Fruit fly (Drosophila melanogaster): Measurements from ENCODE around the gene Tango6.

Gene Tango6

DNA sequence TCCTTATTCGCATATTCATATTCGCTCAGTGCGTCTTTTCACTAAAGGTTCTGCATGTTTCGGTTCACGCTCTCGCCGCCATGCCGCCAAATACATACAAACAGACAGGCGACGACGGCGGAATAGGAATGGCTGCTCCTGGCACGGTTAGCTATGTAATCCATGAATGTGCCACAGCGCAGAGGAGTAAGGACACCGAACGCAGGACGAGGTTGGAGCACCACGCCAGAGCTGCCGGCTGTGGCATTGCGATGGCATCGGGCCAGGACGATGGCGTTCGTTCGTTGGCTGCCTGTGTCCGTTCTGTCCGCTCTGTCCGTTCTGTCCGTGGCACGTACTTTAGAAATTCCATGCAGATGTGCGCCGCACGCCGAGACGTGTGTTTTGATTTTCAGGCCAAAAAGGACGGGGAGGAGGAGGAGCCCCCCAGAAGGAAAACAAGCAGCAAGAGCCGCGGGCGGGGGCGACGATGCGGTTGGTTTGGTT, 46.1 kb downstream of the Tango6 start (continued):
- TF ChIP-seq Antp (GFP tag; optimal IDR thresholded peaks at IDR 0.05) (no peak), Sox102F (GFP tag; optimal IDR thresholded peaks at IDR 0.05) (no peak), h (optimal IDR thresholded peaks at IDR 0.05) (no peak), CG7786 (GFP tag; optimal IDR thresholded peaks at IDR 0.05) (no peak), CG30431 (GFP tag; optimal IDR thresholded peaks at IDR 0.05) (no peak), vvl (GFP tag; IDR thresholded peaks at IDR 0.05) (no peak), bigmax (GFP tag; optimal IDR thresholded peaks at IDR 0.05) (no peak), hth (optimal IDR thresholded peaks at IDR 0.05) (no peak), CG30020 (tag; optimal IDR thresholded peaks at IDR 0.05) (no peak), Aef1 (GFP tag; IDR thresholded peaks at IDR 0.05) (0 out of 3 replicates have a peak, but pooled peaks have one; percentile 2), CG2120 (GFP tag; optimal IDR thresholded peaks at IDR 0.05) (no peak), wor (GFP tag; IDR thresholded peaks at IDR 0.05) (peak; percentile 9; the same call in 1 of the 2 replicates)

DNA sequence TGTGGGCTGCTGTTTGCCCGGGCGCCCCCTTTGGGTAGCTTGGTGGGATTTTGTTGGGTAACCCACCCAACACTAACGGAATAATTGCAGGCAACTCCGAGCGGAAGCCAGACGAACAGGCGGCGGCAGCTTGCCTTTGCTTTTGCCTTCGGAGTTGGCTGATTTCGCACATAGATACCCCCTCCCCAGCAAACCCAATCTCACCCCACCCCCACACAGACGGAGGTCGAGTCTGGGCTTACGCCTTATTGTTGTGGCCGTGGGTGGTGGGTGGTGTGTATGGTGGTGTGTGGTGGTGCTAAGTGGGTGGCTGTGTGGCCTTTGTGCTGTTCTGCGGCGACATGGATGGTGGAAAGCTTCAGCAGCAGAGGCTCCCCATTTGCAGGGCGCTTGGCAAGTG, 46.8 kb downstream of the Tango6 start:
- TF ChIP-seq ci (GFP tag; IDR thresholded peaks at IDR 0.05) (0 out of 3 replicates have a peak, but pooled peaks have one; percentile 7), CG17802 (tag; optimal IDR thresholded peaks at IDR 0.05) (no peak), CG1603 (tag; optimal IDR thresholded peaks at IDR 0.05) (no peak), Oli (tag; optimal IDR thresholded peaks at IDR 0.05) (no peak), CG10543 (GFP tag; optimal IDR thresholded peaks at IDR 0.05) (peak; percentile 66), pzg (GFP tag; optimal IDR thresholded peaks at IDR 0.05) (no peak), CG3847 (GFP tag; IDR thresholded peaks at IDR 0.05) (0 out of 2 replicates have a peak, but pooled peaks have one; percentile 10), Hey (tag; optimal IDR thresholded peaks at IDR 0.05) (peak; percentile 96), Adf1 (GFP tag; IDR thresholded peaks at IDR 0.05) (peak; percentile 7; the same call in 1 of the 2 replicates), zen2 (GFP tag; IDR thresholded peaks at IDR 0.05; ENCODE audit: partially characterized antibody) (peak; percentile 34; the same call in 1 of the 3 replicates), abd-A (tag; optimal IDR thresholded peaks at IDR 0.05) (peak; percentile 91), Med (GFP tag) (peak; percentile 54), CG7928 (GFP tag; optimal IDR thresholded peaks at IDR 0.05) (no peak), CG13894 (tag; optimal IDR thresholded peaks at IDR 0.05) (peak; percentile 49), mirr (GFP tag; optimal IDR thresholded peaks at IDR 0.05) (peak; percentile 37)

DNA sequence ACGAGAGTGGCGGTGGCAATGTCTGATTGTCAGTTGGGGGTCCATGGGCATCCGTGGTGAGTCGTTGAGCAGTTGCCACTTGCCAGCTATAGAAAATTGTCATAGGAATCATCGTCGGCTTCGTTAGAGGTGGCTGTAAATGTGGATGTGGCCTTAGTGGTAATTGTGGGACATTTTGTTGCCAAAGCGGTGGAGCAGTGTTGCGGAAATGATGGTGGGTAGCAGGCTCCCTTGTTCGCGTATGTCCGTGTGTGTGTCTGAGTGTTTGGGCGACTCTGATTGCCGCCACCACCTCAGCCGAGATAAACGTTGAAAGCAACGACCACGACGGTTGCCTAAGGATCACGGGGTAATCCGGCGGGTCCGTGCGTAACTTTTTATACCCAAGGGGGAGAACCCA, 48.2 kb downstream of the Tango6 start:
- TF ChIP-seq org-1 (GFP tag; optimal IDR thresholded peaks at IDR 0.05) (no peak), CG10543 (GFP tag; optimal IDR thresholded peaks at IDR 0.05) (peak; percentile 23), abd-A (tag; optimal IDR thresholded peaks at IDR 0.05) (peak; percentile 91), CG11695 (GFP tag; IDR thresholded peaks at IDR 0.05) (no peak), CG18599 (GFP tag; optimal IDR thresholded peaks at IDR 0.05) (peak; percentile 8), Hey (tag; optimal IDR thresholded peaks at IDR 0.05) (peak; percentile 42), lab (GFP tag; optimal IDR thresholded peaks at IDR 0.05) (peak; percentile 18)

DNA sequence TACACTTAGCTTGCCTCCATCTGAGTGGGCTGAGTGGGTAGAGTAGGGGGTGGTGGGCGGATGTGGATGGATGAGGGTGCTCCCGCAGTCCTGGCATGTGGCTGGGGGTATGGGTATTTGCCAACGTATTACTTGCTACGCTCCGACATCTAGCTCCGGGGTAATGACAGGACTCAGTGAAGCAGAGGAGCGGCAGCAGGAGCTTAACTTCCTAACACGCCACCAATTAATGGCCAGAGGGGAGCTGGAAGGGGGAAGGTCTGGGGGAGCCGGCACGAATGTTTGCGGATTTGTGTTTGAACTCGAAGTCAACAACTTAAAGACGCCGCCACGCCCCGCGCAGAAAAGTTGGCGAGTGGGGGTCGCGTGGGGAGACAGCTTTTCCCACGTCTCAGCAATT, 49.4 kb downstream of the Tango6 start:
- TF ChIP-seq CG11696 (GFP tag; IDR thresholded peaks at IDR 0.05) (no peak), CG9932 (GFP tag; IDR thresholded peaks at IDR 0.05) (no peak), Ets65A (GFP tag) (peak; percentile 69), CG1233 (GFP tag; optimal IDR thresholded peaks at IDR 0.05) (no peak), zen (tag; optimal IDR thresholded peaks at IDR 0.05) (no peak), onecut (GFP tag; IDR thresholded peaks at IDR 0.05) (no peak), ci (GFP tag; IDR thresholded peaks at IDR 0.05) (0 out of 3 replicates have a peak, but pooled peaks have one; percentile 15), Adf1 (GFP tag; IDR thresholded peaks at IDR 0.05) (peak; percentile 34; the same call in 1 of the 2 replicates), Med (GFP tag) (peak; percentile 7), CG10543 (GFP tag; optimal IDR thresholded peaks at IDR 0.05) (peak; percentile 74), abd-A (tag; optimal IDR thresholded peaks at IDR 0.05) (peak; percentile 92), CG34376 (GFP tag; optimal IDR thresholded peaks at IDR 0.05) (no peak), oc (tag; optimal IDR thresholded peaks at IDR 0.05) (peak; percentile 32), tap (tag; optimal IDR thresholded peaks at IDR 0.05) (no peak), mirr (GFP tag; optimal IDR thresholded peaks at IDR 0.05) (peak; percentile 73), Ptx1 (GFP tag; IDR thresholded peaks at IDR 0.05) (0 out of 2 replicates have a peak, but pooled peaks have one; percentile 18), CG10979 (tag; optimal IDR thresholded peaks at IDR 0.05) (no peak), ham (GFP tag; IDR thresholded peaks at IDR 0.05) (no peak), ftz-f1 (GFP tag; optimal IDR thresholded peaks at IDR 0.05) (no peak), ewg (GFP tag; optimal IDR thresholded peaks at IDR 0.05) (no peak), nerfin-1 (tag; optimal IDR thresholded peaks at IDR 0.05) (peak; percentile 19)
